Worm (Caenorhabditis elegans) whole organism, L3 larva: ENCODE measurements around the gene T16A1.2.

ENCODE experiments used
- hmg-11 ChIP-seq: sonication (generic microtip); optimal IDR thresholded peaks from 2 replicates; lab custom pipeline; 2016; ENCODE audit warnings: missing genetic modification characterization, missing compliant biosample characterization
- lin-15B ChIP-seq: fragments of 150-350 bp; optimal IDR thresholded peaks from 2 replicates; lab custom pipeline; 2014; ENCODE audit warnings: missing biosample characterization, missing genetic modification characterization
- nhr-11 ChIP-seq: fragments of 150-350 bp; optimal IDR thresholded peaks from 2 replicates; lab custom pipeline; 2014; ENCODE audit warnings: missing biosample characterization, missing genetic modification characterization
- tbx-2 ChIP-seq: sonication (generic microtip); optimal IDR thresholded peaks from 2 replicates; lab custom pipeline; 2016; ENCODE audit warnings: mild to moderate bottlenecking, missing genetic modification characterization, missing compliant biosample characterization
- unc-62 ChIP-seq: fragments of 150-350 bp; sonication (generic microtip); optimal IDR thresholded peaks from 4 replicates; lab custom pipeline; 2014; ENCODE audit warnings: missing biosample characterization, missing genetic modification reagents, missing genetic modification characterization

- no peak for TF ChIP-seq unc-62 (GFP tag; lab: Kevin White, UChicago)
- TF ChIP-seq tbx-2 (tag; lab: Kevin White, UChicago), result no peak
- no peak for TF ChIP-seq nhr-11 (tag; lab: Kevin White, UChicago)
- TF ChIP-seq hmg-11 (tag; lab: Kevin White, UChicago), result no peak
- no peak for TF ChIP-seq lin-15B (tag; lab: Kevin White, UChicago)
These were observed 26.7 kb downstream of the T16A1.2 start, which contains the start of gene math-37 for ce11 chrII:2122091-2122490.
